Worm (Caenorhabditis elegans): ENCODE results near the gene zipt-7.1.
"Not testable (repeated sequence)": the region's sequence is repeated elsewhere in the genome, so short reads cannot be mapped to it uniquely, and the experiment has no call there.

zipt-7.1 gene

ce11 chrIV:17328834-17329233, 40.9 kb upstream of the zipt-7.1 start, which contains the start of gene ceh-88:
Gene ceh-88, plus strand, starts transcription at chrIV:17329188.
- TF ChIP-seq snpc-4 (tag; optimal IDR thresholded peaks at IDR 0.05), result no peak
- TF ChIP-seq dpl-1 (GFP tag; optimal IDR thresholded peaks at IDR 0.05), result peak in 1 of 3 experiments; percentile 4
- no peak for TF ChIP-seq ceh-8 (GFP tag; optimal IDR thresholded peaks at IDR 0.05)
- TF ChIP-seq efl-1 (optimal IDR thresholded peaks at IDR 0.05), result peak; percentile 1 to 12
- TF ChIP-seq efl-1 (GFP tag; optimal IDR thresholded peaks at IDR 0.05 in 1 of 2), result peak in 1 of 2 experiments; percentile 61
- TF ChIP-seq lsy-2 (tag; optimal IDR thresholded peaks at IDR 0.05), result peak in 1 of 2 experiments; percentile 30
- peak; percentile 51 for TF ChIP-seq blmp-1 (tag; optimal IDR thresholded peaks at IDR 0.05)
- TF ChIP-seq efl-3 (GFP tag; optimal IDR thresholded peaks at IDR 0.05), result no peak
- no peak for TF ChIP-seq lin-39 (tag; optimal IDR thresholded peaks at IDR 0.05)

- TF ChIP-seq lin-35 (GFP tag; optimal IDR thresholded peaks at IDR 0.05), result peak in 1 of 2 experiments; percentile 4
- peak; percentile 52 for TF ChIP-seq elt-2 (tag; optimal IDR thresholded peaks at IDR 0.05)
- TF ChIP-seq hlh-17 (GFP tag; optimal IDR thresholded peaks at IDR 0.05; ENCODE audit: borderline replicate concordance), result no peak
These were observed 32.5 kb upstream of the zipt-7.1 start, which contains the start of gene C49C3.4 for ce11 chrIV:17320445-17320844. Gene C49C3.4, plus strand, starts transcription at chrIV:17320795.

ce11 chrIV:17316398-17316797, 28.5 kb upstream of the zipt-7.1 start, which contains the start of gene C49C3.20:
Gene C49C3.20, minus strand, starts transcription at chrIV:17316498.
- no peak for TF ChIP-seq fkh-8 (tag; optimal IDR thresholded peaks at IDR 0.05)
- no peak for TF ChIP-seq efl-1 (optimal IDR thresholded peaks at IDR 0.05)
- TF ChIP-seq efl-1 (GFP tag; optimal IDR thresholded peaks at IDR 0.05 in 1 of 2), result no peak
- no peak for TF ChIP-seq fkh-10 (GFP tag; optimal IDR thresholded peaks at IDR 0.05)

DNA sequence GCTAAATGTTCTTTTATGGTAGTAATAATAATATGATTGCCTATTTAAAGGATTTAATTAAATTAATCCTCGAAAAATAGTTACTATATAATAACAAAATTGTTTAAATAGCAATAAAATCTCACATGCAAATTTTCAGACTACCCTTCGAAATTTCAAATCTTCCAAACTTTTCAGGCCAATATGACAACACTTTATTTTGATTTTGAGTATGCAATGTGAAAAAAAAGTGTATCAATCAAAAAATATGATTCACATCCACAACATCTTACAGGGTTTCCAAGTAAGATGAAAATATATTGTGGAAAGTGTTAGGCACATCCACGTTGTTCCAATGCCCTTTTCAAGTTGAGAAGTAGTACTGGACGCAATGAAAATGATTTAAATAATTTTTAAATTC, 23.9 kb upstream of the zipt-7.1 start, which contains the start of gene snf-9:
snf-9 (plus strand) TSS at position 301 of the 400 bp plus-strand sequence.
- no peak for TF ChIP-seq fos-1 (tag; optimal IDR thresholded peaks at IDR 0.05)
- TF ChIP-seq rnt-1 (tag; optimal IDR thresholded peaks at IDR 0.05), result no peak
- TF ChIP-seq nhr-11 (tag; optimal IDR thresholded peaks at IDR 0.05), result no peak
- TF ChIP-seq lin-35 (GFP tag; optimal IDR thresholded peaks at IDR 0.05), result no peak
- TF ChIP-seq F16B12.6 (tag; optimal IDR thresholded peaks at IDR 0.05), result no peak
- TF ChIP-seq dpl-1 (GFP tag; optimal IDR thresholded peaks at IDR 0.05), result no peak
- TF ChIP-seq egl-13 (tag; optimal IDR thresholded peaks at IDR 0.05), result no peak
- TF ChIP-seq lin-15B (tag; optimal IDR thresholded peaks at IDR 0.05), result no peak
- TF ChIP-seq unc-98 (GFP tag; IDR thresholded peaks at IDR 0.05), result no peak
- no peak for TF ChIP-seq ces-1 (GFP tag; optimal IDR thresholded peaks at IDR 0.05)
- TF ChIP-seq aly-2 (tag; optimal IDR thresholded peaks at IDR 0.05), result no peak
- no peak for TF ChIP-seq nhr-76 (tag; optimal IDR thresholded peaks at IDR 0.05)
- no peak for TF ChIP-seq lin-39 (tag; optimal IDR thresholded peaks at IDR 0.05)

DNA sequence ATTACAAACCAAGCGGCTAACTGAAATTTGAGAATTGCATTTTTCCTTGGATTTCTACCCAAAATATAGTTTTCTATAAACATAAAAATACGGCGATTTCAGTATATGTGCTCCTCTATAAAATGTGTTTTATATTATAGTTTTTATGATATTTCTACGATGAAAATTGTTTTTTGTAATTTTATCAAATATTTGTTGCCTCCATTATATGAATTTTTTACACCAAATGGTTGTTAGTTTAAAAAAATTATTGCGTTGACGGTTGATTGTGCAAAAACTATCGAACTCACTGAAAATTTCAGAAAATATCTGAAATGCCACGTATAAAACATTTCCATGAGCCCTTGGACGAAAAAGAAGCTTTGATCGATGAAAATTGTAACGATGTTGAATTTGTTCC, 20.3 kb upstream of the zipt-7.1 start, which contains the start of gene T28F3.9:
T28F3.9 (plus strand) TSS at position 301 of the 400 bp plus-strand sequence.
- TF ChIP-seq nhr-90 (tag; optimal IDR thresholded peaks at IDR 0.05; ENCODE audit: poor library complexity) (no peak), unc-30 (tag; optimal IDR thresholded peaks at IDR 0.05) (no peak), efl-1 (optimal IDR thresholded peaks at IDR 0.05) (no peak), efl-1 (GFP tag; optimal IDR thresholded peaks at IDR 0.05 in 1 of 2) (peak in 1 of 2 experiments; percentile 35), jun-1 (tag; optimal IDR thresholded peaks at IDR 0.05) (no peak)

ce11 chrIV:17307223-17307622, 19.3 kb upstream of the zipt-7.1 start, which contains the start of gene T28F3.8:
Gene T28F3.8, minus strand, starts transcription at chrIV:17307323.
- not testable (repeated sequence) for TF ChIP-seq elt-2 (tag; optimal IDR thresholded peaks at IDR 0.05); aha-1 (tag; optimal IDR thresholded peaks at IDR 0.05); nhr-90 (tag; optimal IDR thresholded peaks at IDR 0.05; ENCODE audit: poor library complexity)

DNA sequence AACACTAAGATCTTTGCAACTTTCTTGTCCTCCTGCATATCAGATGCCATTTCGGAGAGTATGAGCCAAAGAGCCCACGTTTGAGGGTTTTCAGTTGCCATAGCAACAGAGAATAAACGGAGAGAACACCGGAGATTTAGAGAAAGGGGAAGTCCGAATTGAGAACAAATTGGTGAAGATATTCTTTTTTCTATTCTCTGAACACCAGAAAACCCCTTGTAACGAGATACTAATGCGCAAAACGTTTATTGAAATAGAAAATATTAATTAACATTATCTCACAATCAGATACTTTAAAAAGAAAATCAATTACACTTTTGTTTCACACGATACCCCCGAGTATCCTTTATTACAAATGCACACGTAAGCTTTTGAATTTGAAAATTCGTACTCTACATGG, 14.0 kb upstream of the zipt-7.1 start, which contains the start of gene ifta-2:
ifta-2 (minus strand) TSS at position 101 of the 400 bp plus-strand sequence.
- TF ChIP-seq fkh-8 (tag; optimal IDR thresholded peaks at IDR 0.05) (peak; percentile 29), unc-62 (GFP tag; optimal IDR thresholded peaks at IDR 0.05) (no peak)
